Fruit fly (Drosophila melanogaster) whole organism, pupa: ENCODE results near the gene Tollo.

ENCODE experiments used
- CG12605 ChIP-seq: fragments of 200-800 bp; sonication (Bioruptor generic); IDR thresholded peaks from 2 replicates; pipeline ENCODE4 v1.3.6; 2022; ENCODE audit warnings: missing biosample characterization, missing genetic modification characterization
- CG4496 ChIP-seq: fragments of 200-800 bp; sonication (Bioruptor generic); IDR thresholded peaks from 3 replicates; pipeline ENCODE4 v1.3.6; 2022; ENCODE audit warnings: missing biosample characterization, missing genetic modification characterization

DNA sequence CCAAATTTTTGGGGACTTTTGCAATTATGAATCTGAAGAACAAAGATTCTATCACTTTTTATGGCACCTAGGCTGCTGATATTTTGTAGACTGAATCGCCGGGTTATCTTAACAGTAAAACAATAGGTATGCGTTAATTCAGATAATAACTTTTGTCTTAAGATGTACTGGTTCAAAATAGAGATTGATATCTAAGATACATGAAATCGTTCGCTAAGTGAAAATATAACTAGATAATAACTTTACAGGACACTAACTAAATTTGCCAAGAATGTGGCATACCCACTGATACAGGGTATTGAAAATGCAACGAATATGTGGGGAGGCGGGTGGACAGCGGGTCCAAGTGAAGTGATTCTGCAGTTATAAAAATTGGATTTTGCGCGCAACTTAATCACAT, 43.2 kb upstream of the Tollo start:
- no peak for TF ChIP-seq CG4496 (GFP tag; lab: Robert Waterston, UW)
- TF ChIP-seq CG12605: no peak
